Fruit fly (Drosophila melanogaster) whole organism, pupa: ENCODE data around the gene ush.

Experiments used
- CG12605 ChIP-seq: fragments of 200-800 bp; sonication (Bioruptor generic); IDR thresholded peaks from 2 replicates; pipeline ENCODE4 v1.3.6; 2022; ENCODE audit warnings: missing biosample characterization, missing genetic modification characterization
- CG14655 ChIP-seq: fragments of 200-800 bp; sonication (Bioruptor generic); optimal IDR thresholded peaks from 3 replicates; lab custom pipeline; 2017; ENCODE audit warnings: mild to moderate bottlenecking, missing biosample characterization, missing genetic modification reagents, missing genetic modification characterization
- CG17806 ChIP-seq: fragments of 200-800 bp; sonication (Bioruptor generic); optimal IDR thresholded peaks from 2 replicates; lab custom pipeline; 2018; ENCODE audit warnings: missing biosample characterization, mild to moderate bottlenecking, missing genetic modification characterization, moderate library complexity
- CG32121 ChIP-seq: fragments of 200-800 bp; sonication (Bioruptor generic); IDR thresholded peaks from 2 replicates; pipeline ENCODE4 v1.3.6; 2022; ENCODE audit warnings: missing biosample characterization, missing genetic modification characterization
- CG4496 ChIP-seq: fragments of 200-800 bp; sonication (Bioruptor generic); IDR thresholded peaks from 3 replicates; pipeline ENCODE4 v1.3.6; 2022; ENCODE audit warnings: missing biosample characterization, missing genetic modification characterization
- CG9948 ChIP-seq: fragments of 200-800 bp; sonication (Bioruptor generic); optimal IDR thresholded peaks from 2 replicates; lab custom pipeline; 2018; ENCODE audit warnings: missing biosample characterization, mild to moderate bottlenecking, missing genetic modification characterization, moderate library complexity
- Ets98B ChIP-seq: fragments of 200-800 bp; sonication (Bioruptor generic); IDR thresholded peaks from 2 replicates; pipeline ENCODE4 v1.3.6; 2022; ENCODE audit warnings: missing biosample characterization, missing genetic modification characterization
- Pif1B ChIP-seq: fragments of 200-800 bp; sonication (Bioruptor generic); optimal IDR thresholded peaks from 3 replicates; lab custom pipeline; 2016; ENCODE audit warnings: missing biosample characterization, missing genetic modification characterization

DNA sequence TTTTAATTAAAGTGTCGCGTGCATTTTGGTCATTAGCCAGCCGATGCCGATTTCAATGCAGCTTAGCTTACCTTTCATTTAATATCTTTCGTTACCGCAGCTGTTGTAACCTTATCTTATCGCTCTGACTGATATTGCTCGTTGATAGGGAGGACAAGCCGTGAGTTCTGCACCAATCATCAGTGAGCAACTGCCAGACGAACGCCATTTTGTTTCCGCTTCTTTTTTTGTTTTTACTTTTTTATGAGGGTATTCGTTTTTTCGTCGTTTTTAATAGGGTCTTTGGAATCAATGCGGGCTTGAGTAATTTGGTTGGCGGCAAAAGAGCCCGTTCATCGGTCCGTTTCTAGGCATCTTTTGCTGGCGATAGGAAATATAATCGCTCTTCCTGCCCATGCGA is 29.0 kb downstream of the ush start:
- TF ChIP-seq Ets98B (GFP tag; lab: Robert Waterston, UW) = no peak
- TF ChIP-seq CG12605 (GFP tag; lab: Robert Waterston, UW) = no peak
- no peak for TF ChIP-seq CG9948 (tag; lab: Kevin White, UChicago)
- TF ChIP-seq Pif1B (GFP tag; lab: Kevin White, UChicago) = no peak
- TF ChIP-seq CG14655 (GFP tag; lab: Kevin White, UChicago) = no peak
- TF ChIP-seq CG4496 (GFP tag; lab: Robert Waterston, UW) = no peak
- TF ChIP-seq CG32121 (GFP tag; lab: Robert Waterston, UW) = no peak
- TF ChIP-seq CG17806 = no peak
